Worm (Caenorhabditis elegans): ENCODE results near the gene nhr-258.
A peak's percentile ranks its signal among the peaks of the same experiment; 100 is the strongest.

Gene nhr-258

ce11 chrIV:8070299-8070698 lies 25.6 kb downstream of the nhr-258 start:
- TF ChIP-seq nfya-1 (tag; optimal IDR thresholded peaks at IDR 0.05; ENCODE audit: insufficient read depth) (peak; percentile 19), nhr-23 (tag; optimal IDR thresholded peaks at IDR 0.05) (no peak), aly-2 (tag; optimal IDR thresholded peaks at IDR 0.05) (no peak), nhr-77 (tag; optimal IDR thresholded peaks at IDR 0.05) (no peak), unc-62 (GFP tag; optimal IDR thresholded peaks at IDR 0.05) (peak; percentile 27), fkh-2 (tag; optimal IDR thresholded peaks at IDR 0.05) (no peak), elt-1 (tag; optimal IDR thresholded peaks at IDR 0.05) (peak; percentile 46), lin-39 (tag; optimal IDR thresholded peaks at IDR 0.05) (peak; percentile 79)

- TF ChIP-seq fkh-10 (GFP tag; optimal IDR thresholded peaks at IDR 0.05) (no peak), daf-12 (tag; optimal IDR thresholded peaks at IDR 0.05) (no peak), lin-15B (tag; optimal IDR thresholded peaks at IDR 0.05) (no peak), lsy-12 (tag; optimal IDR thresholded peaks at IDR 0.05) (no peak), ceh-28 (tag; optimal IDR thresholded peaks at IDR 0.05) (no peak), nhr-77 (tag; optimal IDR thresholded peaks at IDR 0.05) (no peak), jun-1 (tag; optimal IDR thresholded peaks at IDR 0.05) (no peak), ceh-9 (tag; optimal IDR thresholded peaks at IDR 0.05) (no peak), zag-1 (tag; optimal IDR thresholded peaks at IDR 0.05) (no peak), ama-1 (optimal IDR thresholded peaks at IDR 0.05) (no peak), hmg-11 (tag; optimal IDR thresholded peaks at IDR 0.05) (no peak), pha-4 (tag; optimal IDR thresholded peaks at IDR 0.05) (no peak), unc-39 (tag; optimal IDR thresholded peaks at IDR 0.05) (no peak), elt-2 (tag; optimal IDR thresholded peaks at IDR 0.05) (no peak), nhr-76 (tag; optimal IDR thresholded peaks at IDR 0.05) (no peak), elt-3 (tag; optimal IDR thresholded peaks at IDR 0.05) (no peak)
These were observed 26.2 kb downstream of the nhr-258 start for ce11 chrIV:8070934-8071333.

ce11 chrIV:8075516-8075915 lies 30.8 kb downstream of the nhr-258 start:
- no peak for TF ChIP-seq elt-2 (tag; optimal IDR thresholded peaks at IDR 0.05)
- peak; percentile 9 for TF ChIP-seq snpc-4 (tag; optimal IDR thresholded peaks at IDR 0.05)

- TF ChIP-seq lin-39 (tag; optimal IDR thresholded peaks at IDR 0.05) (no peak), mdl-1 (tag; optimal IDR thresholded peaks at IDR 0.05) (no peak), nhr-23 (tag; optimal IDR thresholded peaks at IDR 0.05) (no peak), R02D3.7 (tag; optimal IDR thresholded peaks at IDR 0.05) (no peak), fkh-10 (GFP tag; optimal IDR thresholded peaks at IDR 0.05) (peak; percentile 40), elt-1 (tag; optimal IDR thresholded peaks at IDR 0.05) (no peak)
These were observed 31.8 kb downstream of the nhr-258 start for ce11 chrIV:8076511-8076910.

- TF ChIP-seq mml-1 (tag; optimal IDR thresholded peaks at IDR 0.05), result no peak
- no peak for TF ChIP-seq nhr-23 (tag; optimal IDR thresholded peaks at IDR 0.05)
- no peak for TF ChIP-seq tbx-2 (tag; optimal IDR thresholded peaks at IDR 0.05)
- TF ChIP-seq ceh-16 (tag; optimal IDR thresholded peaks at IDR 0.05), result no peak
- TF ChIP-seq pha-4 (tag; optimal IDR thresholded peaks at IDR 0.05), result no peak
These were observed 35.4 kb downstream of the nhr-258 start for ce11 chrIV:8080166-8080565.

ce11 chrIV:8080782-8081181 lies 36.0 kb downstream of the nhr-258 start:
- no peak for TF ChIP-seq fos-1 (tag; optimal IDR thresholded peaks at IDR 0.05)
- TF ChIP-seq elt-2 (tag; optimal IDR thresholded peaks at IDR 0.05), result no peak
- no peak for TF ChIP-seq snpc-4 (tag; optimal IDR thresholded peaks at IDR 0.05)
- TF ChIP-seq unc-62 (GFP tag; optimal IDR thresholded peaks at IDR 0.05), result no peak
- no peak for TF ChIP-seq nhr-28 (tag; optimal IDR thresholded peaks at IDR 0.05)
- TF ChIP-seq nhr-23 (tag; optimal IDR thresholded peaks at IDR 0.05), result no peak
- TF ChIP-seq fkh-2 (tag; optimal IDR thresholded peaks at IDR 0.05), result no peak
- no peak for TF ChIP-seq ceh-28 (tag; optimal IDR thresholded peaks at IDR 0.05)
- TF ChIP-seq pqm-1 (tag; optimal IDR thresholded peaks at IDR 0.05), result no peak
- TF ChIP-seq skn-1 (tag; optimal IDR thresholded peaks at IDR 0.05), result no peak
- TF ChIP-seq nhr-76 (tag; optimal IDR thresholded peaks at IDR 0.05), result no peak
- TF ChIP-seq egl-5 (tag; optimal IDR thresholded peaks at IDR 0.05), result no peak
- TF ChIP-seq mml-1 (tag; optimal IDR thresholded peaks at IDR 0.05), result no peak
- TF ChIP-seq elt-1 (tag; optimal IDR thresholded peaks at IDR 0.05), result no peak
- no peak for TF ChIP-seq elt-3 (tag; optimal IDR thresholded peaks at IDR 0.05)
- no peak for TF ChIP-seq R02D3.7 (tag; optimal IDR thresholded peaks at IDR 0.05)
- no peak for TF ChIP-seq nhr-237 (tag; optimal IDR thresholded peaks at IDR 0.05)
- TF ChIP-seq lsy-12 (tag; optimal IDR thresholded peaks at IDR 0.05), result no peak
- TF ChIP-seq lin-39 (tag; optimal IDR thresholded peaks at IDR 0.05), result no peak
